Worm (Caenorhabditis elegans) whole organism, young adult: Measurements from ENCODE around the gene cpr-9.

Source experiments
- B0336.3 ChIP-seq: fragments of 200-800 bp; sonication (Bioruptor generic); IDR thresholded peaks from 2 replicates; pipeline ENCODE4 v1.3.6; 2022; ENCODE audit warnings: missing genetic modification characterization, missing compliant biosample characterization
- F22D6.2 ChIP-seq: sonication (generic microtip); optimal IDR thresholded peaks from 2 replicates; lab custom pipeline; 2016; ENCODE audit warnings: mild to moderate bottlenecking, missing genetic modification characterization, missing compliant biosample characterization
- F23B12.7 ChIP-seq: sonication (generic microtip); optimal IDR thresholded peaks from 2 replicates; lab custom pipeline; 2017; ENCODE audit warnings: missing genetic modification characterization, mild to moderate bottlenecking, missing compliant biosample characterization, antibody characterized with exemption, moderate library complexity; ENCODE audit not compliant: insufficient read depth
- K11D2.4 ChIP-seq: fragments of 200-800 bp; sonication (Bioruptor generic); IDR thresholded peaks from 2 replicates; pipeline ENCODE4 v1.3.6; 2022; ENCODE audit warnings: missing genetic modification reagents, missing genetic modification characterization, missing compliant biosample characterization
- T07F8.4 ChIP-seq: sonication (generic microtip); optimal IDR thresholded peaks from 2 replicates; lab custom pipeline; 2016; ENCODE audit warnings: mild to moderate bottlenecking, missing genetic modification characterization, moderate library complexity, missing compliant biosample characterization
- T26A5.8 ChIP-seq: sonication (generic microtip); optimal IDR thresholded peaks from 2 replicates; lab custom pipeline; 2016; ENCODE audit warnings: missing genetic modification characterization, missing compliant biosample characterization
- Y53G8AR.9 ChIP-seq: fragments of 200-800 bp; sonication (Bioruptor generic); conservative IDR thresholded peaks from 2 replicates; pipeline ENCODE4 v1.3.6; 2022; ENCODE audit warnings: missing genetic modification reagents, missing genetic modification characterization, missing compliant biosample characterization
- Y56A3A.18 ChIP-seq: fragments of 200-800 bp; sonication (Bioruptor generic); IDR thresholded peaks from 2 replicates; pipeline ENCODE4 v1.3.6; 2022; ENCODE audit warnings: missing genetic modification reagents, missing genetic modification characterization, missing compliant biosample characterization
- Y79H2A.3 ChIP-seq: fragments of 200-800 bp; sonication (Bioruptor generic); conservative IDR thresholded peaks from 2 replicates; pipeline ENCODE4 v1.3.6; 2022; ENCODE audit warnings: missing genetic modification reagents, missing genetic modification characterization, missing compliant biosample characterization
- aptf-3 ChIP-seq: fragments of 200-800 bp; sonication (Bioruptor generic); IDR thresholded peaks from 2 replicates; pipeline ENCODE4 v1.3.6; 2022; ENCODE audit warnings: missing genetic modification characterization, missing compliant biosample characterization
- atf-7 ChIP-seq: sonication (generic microtip); optimal IDR thresholded peaks from 2 replicates; lab custom pipeline; 2017; ENCODE audit warnings: mild to moderate bottlenecking, missing genetic modification characterization, missing compliant biosample characterization
- attf-6 ChIP-seq: fragments of 200-800 bp; sonication (Bioruptor generic); IDR thresholded peaks from 2 replicates; pipeline ENCODE4 v1.3.6; 2022; ENCODE audit warnings: missing genetic modification reagents, missing genetic modification characterization, missing compliant biosample characterization
- cebp-1 ChIP-seq, 2 experiments: fragments of 200-800 bp in 1 of 2; sonication (Bioruptor generic) in 1 of 2; sonication (generic microtip) in 1 of 2; IDR thresholded peaks in 1 of 2; optimal IDR thresholded peaks in 1 of 2; 2 replicates each; pipeline versions ENCODE4 v1.3.6 to Lab custom; 2017 to 2022; ENCODE audit warnings: missing compliant biosample characterization in 2 of 2, missing genetic modification characterization in 2 of 2, mild to moderate bottlenecking in 1 of 2, missing genetic modification reagents in 1 of 2, moderate library complexity in 1 of 2
- ceh-79 ChIP-seq: sonication (generic microtip); optimal IDR thresholded peaks from 2 replicates; lab custom pipeline; 2017; ENCODE audit warnings: mild to moderate bottlenecking, missing genetic modification characterization, missing compliant biosample characterization
- ekl-4 ChIP-seq: fragments of 200-800 bp; sonication (Bioruptor generic); IDR thresholded peaks from 2 replicates; pipeline ENCODE4 v1.3.6; 2022; ENCODE audit warnings: missing genetic modification reagents, missing genetic modification characterization, missing compliant biosample characterization
- fkh-3 ChIP-seq: sonication (generic microtip); optimal IDR thresholded peaks from 2 replicates; lab custom pipeline; 2016; ENCODE audit warnings: mild to moderate bottlenecking, missing genetic modification characterization, missing compliant biosample characterization
- gei-17 ChIP-seq: fragments of 200-800 bp; sonication (Bioruptor generic); optimal IDR thresholded peaks from 2 replicates; lab custom pipeline; 2018; ENCODE audit warnings: mild to moderate bottlenecking, missing genetic modification characterization, missing compliant biosample characterization
- hsf-1 ChIP-seq: fragments of 200-800 bp; sonication (Bioruptor generic); IDR thresholded peaks from 2 replicates; pipeline ENCODE4 v1.3.6; 2022; ENCODE audit warnings: missing genetic modification reagents, missing genetic modification characterization, missing compliant biosample characterization
- lag-1 ChIP-seq: fragments of 200-800 bp; sonication (Bioruptor generic); IDR thresholded peaks from 2 replicates; pipeline ENCODE4 v1.3.6; 2022; ENCODE audit warnings: missing genetic modification reagents, missing genetic modification characterization, missing compliant biosample characterization
- let-526 ChIP-seq: fragments of 200-800 bp; sonication (Bioruptor generic); IDR thresholded peaks from 2 replicates; pipeline ENCODE4 v1.3.6; 2022; ENCODE audit warnings: missing genetic modification reagents, missing genetic modification characterization, missing compliant biosample characterization
- let-607 ChIP-seq, 2 experiments: fragments of 200-800 bp in 1 of 2; sonication (Bioruptor generic) in 1 of 2; sonication (generic microtip) in 1 of 2; optimal IDR thresholded peaks; 2 replicates each; lab custom pipeline; 2016 to 2018; ENCODE audit warnings: mild to moderate bottlenecking in 2 of 2, missing compliant biosample characterization in 2 of 2, missing genetic modification characterization in 2 of 2, moderate library complexity in 2 of 2, missing genotype in 1 of 2
- lin-35 ChIP-seq, 3 experiments: fragments of 150-350 bp in 2 of 3; sonication (generic microtip) in 1 of 3; optimal IDR thresholded peaks; 2 replicates each; lab custom pipeline; 2014 to 2018; ENCODE audit warnings: missing biosample characterization in 3 of 3, missing genetic modification characterization in 3 of 3, missing genetic modification reagents in 3 of 3
- lin-40 ChIP-seq: sonication (generic microtip); optimal IDR thresholded peaks from 2 replicates; lab custom pipeline; 2016; ENCODE audit warnings: missing genetic modification characterization, mild to moderate bottlenecking, missing compliant biosample characterization, missing genotype, missing genetic modification reagents
- lin-54 ChIP-seq: fragments of 200-800 bp; sonication (Bioruptor generic); optimal IDR thresholded peaks from 2 replicates; lab custom pipeline; 2018; ENCODE audit warnings: mild to moderate bottlenecking, missing genetic modification characterization, missing compliant biosample characterization
- lsl-1 ChIP-seq: fragments of 200-800 bp; sonication (Bioruptor generic); optimal IDR thresholded peaks from 2 replicates; lab custom pipeline; 2018; ENCODE audit warnings: mild to moderate bottlenecking, missing genetic modification characterization, moderate library complexity, missing compliant biosample characterization
- madf-10 ChIP-seq: sonication (generic microtip); optimal IDR thresholded peaks from 2 replicates; lab custom pipeline; 2016; ENCODE audit warnings: mild to moderate bottlenecking, missing genetic modification characterization, missing compliant biosample characterization
- madf-3 ChIP-seq: fragments of 200-800 bp; sonication (Bioruptor generic); IDR thresholded peaks from 2 replicates; pipeline ENCODE4 v1.3.6; 2022; ENCODE audit warnings: missing genetic modification reagents, missing genetic modification characterization, missing compliant biosample characterization
- madf-6 ChIP-seq: fragments of 200-800 bp; sonication (Bioruptor generic); IDR thresholded peaks from 2 replicates; pipeline ENCODE4 v1.3.6; 2022; ENCODE audit warnings: missing genetic modification reagents, missing genetic modification characterization, missing compliant biosample characterization
- mcd-1 ChIP-seq: fragments of 200-800 bp; sonication (Bioruptor generic); IDR thresholded peaks from 2 replicates; pipeline ENCODE4 v1.3.6; 2022; ENCODE audit warnings: missing genetic modification reagents, missing genetic modification characterization, missing compliant biosample characterization
- mxl-1 ChIP-seq: sonication (generic microtip); optimal IDR thresholded peaks from 2 replicates; lab custom pipeline; 2016; ENCODE audit warnings: missing genetic modification characterization, missing compliant biosample characterization
- nfya-2 ChIP-seq: fragments of 200-800 bp; sonication (Bioruptor generic); IDR thresholded peaks from 2 replicates; pipeline ENCODE4 v1.3.6; 2022; ENCODE audit warnings: missing genetic modification reagents, missing genetic modification characterization, missing compliant biosample characterization
- nfyb-1 ChIP-seq: fragments of 200-800 bp; sonication (Bioruptor generic); IDR thresholded peaks from 2 replicates; pipeline ENCODE4 v1.3.6; 2022; ENCODE audit warnings: missing genetic modification reagents, missing genetic modification characterization, missing compliant biosample characterization
- repo-1 ChIP-seq: sonication (generic microtip); optimal IDR thresholded peaks from 2 replicates; lab custom pipeline; 2017; ENCODE audit warnings: mild to moderate bottlenecking, missing genetic modification characterization, missing compliant biosample characterization
- rpc-1 ChIP-seq, 2 experiments: fragments of 150-350 bp in 1 of 2; sonication (generic microtip) in 1 of 2; optimal IDR thresholded peaks; 2 replicates each; lab custom pipeline; 2014 to 2018; ENCODE audit warnings: missing biosample characterization in 1 of 2, missing genetic modification characterization in 1 of 2, missing genetic modification reagents in 1 of 2, missing genotype in 1 of 2
- snpc-4 ChIP-seq, 5 experiments: fragments of 150-350 bp in 1 of 5; sonication (generic microtip) in 4 of 5; optimal IDR thresholded peaks; 2 replicates each; lab custom pipeline; 2014 to 2018; ENCODE audit warnings: missing genetic modification characterization in 5 of 5, missing biosample characterization in 3 of 5, antibody characterized with exemption in 2 of 5, mild to moderate bottlenecking in 2 of 5, missing compliant biosample characterization in 2 of 5, missing genotype in 2 of 5, moderate library complexity in 2 of 5, missing genetic modification reagents in 1 of 5
- somi-1 ChIP-seq: fragments of 200-800 bp; sonication (Bioruptor generic); optimal IDR thresholded peaks from 2 replicates; lab custom pipeline; 2018; ENCODE audit warnings: mild to moderate bottlenecking, missing genetic modification characterization, missing compliant biosample characterization
- sptf-2 ChIP-seq: fragments of 200-800 bp; sonication (Bioruptor generic); optimal IDR thresholded peaks from 2 replicates; lab custom pipeline; 2018; ENCODE audit warnings: mild to moderate bottlenecking, missing genetic modification characterization, missing compliant biosample characterization
- tbp1 ChIP-seq: fragments of 200-800 bp; sonication (Bioruptor generic); optimal IDR thresholded peaks from 2 replicates; lab custom pipeline; 2018; ENCODE audit warnings: mild to moderate bottlenecking, missing genetic modification characterization, missing compliant biosample characterization
- tlf-1 ChIP-seq: fragments of 200-800 bp; sonication (Bioruptor generic); optimal IDR thresholded peaks from 2 replicates; lab custom pipeline; 2018; ENCODE audit warnings: mild to moderate bottlenecking, missing genetic modification characterization, missing compliant biosample characterization
- xnd-1 ChIP-seq: sonication (generic microtip); optimal IDR thresholded peaks from 2 replicates; lab custom pipeline; 2016; ENCODE audit warnings: missing genotype, missing genetic modification reagents, missing genetic modification characterization, missing compliant biosample characterization
- ztf-26 ChIP-seq: sonication (generic microtip); optimal IDR thresholded peaks from 2 replicates; lab custom pipeline; 2017; ENCODE audit warnings: missing genetic modification characterization, missing compliant biosample characterization
- ztf-6 ChIP-seq: fragments of 200-800 bp; sonication (Bioruptor generic); IDR thresholded peaks from 2 replicates; pipeline ENCODE4 v1.3.6; 2022; ENCODE audit warnings: missing genetic modification reagents, missing genetic modification characterization, missing compliant biosample characterization

The cpr-9 gene

DNA sequence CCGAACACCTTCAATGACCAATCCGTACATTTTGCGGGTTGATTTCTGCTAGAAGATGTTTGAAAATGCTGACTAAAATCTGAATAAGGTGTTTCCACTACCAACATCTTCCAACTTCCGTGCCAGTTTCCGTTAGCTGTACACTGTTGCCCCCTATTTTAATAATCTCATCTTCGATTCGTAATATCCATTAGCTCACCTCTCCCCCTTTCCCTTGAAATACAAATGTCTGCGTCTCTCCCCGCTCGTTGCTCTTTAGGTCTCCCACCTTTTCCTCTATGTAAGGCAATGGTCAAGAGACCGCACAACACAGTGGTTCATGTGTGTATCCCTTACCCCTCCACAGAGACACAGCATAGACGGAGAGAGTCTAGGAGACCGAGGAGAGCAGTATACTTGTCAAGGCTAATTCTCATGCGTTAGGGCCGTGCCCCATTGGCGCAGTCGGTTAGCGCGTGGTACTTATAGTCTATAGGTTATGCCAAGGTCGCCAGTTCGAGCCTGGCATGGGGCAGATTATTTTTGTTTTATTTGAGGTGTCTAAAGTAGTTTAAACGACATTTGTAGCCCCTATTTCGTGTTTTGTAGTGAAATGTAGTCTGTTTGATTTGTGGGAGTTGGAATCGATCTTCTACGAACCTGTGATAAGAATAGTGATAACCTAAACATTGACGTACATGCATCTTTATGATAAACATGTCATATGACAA is 951 bp upstream of the cpr-9 start, which contains the start of gene gcy-33 (continued):
- TF ChIP-seq mcd-1 (GFP tag; lab: Robert Waterston, UW): peak; percentile 80
- no peak for TF ChIP-seq nfya-2
- 0 out of 2 replicates have a peak, but pooled peaks have one; percentile 19 for TF ChIP-seq Y79H2A.3 (GFP tag; lab: Robert Waterston, UW)
- TF ChIP-seq gei-17 (GFP tag; lab: Kevin White, UChicago): peak; percentile 77
- peak; percentile 91 for TF ChIP-seq B0336.3 (GFP tag; lab: Robert Waterston, UW)
- TF ChIP-seq Y56A3A.18 (GFP tag; lab: Robert Waterston, UW): peak; percentile 92
- peak; percentile 91 for TF ChIP-seq ekl-4 (GFP tag; lab: Robert Waterston, UW)
- peak; percentile 95 for TF ChIP-seq nfyb-1
- no peak for TF ChIP-seq xnd-1 (tag; lab: Kevin White, UChicago)
- no peak for TF ChIP-seq F23B12.7 (tag; lab: Kevin White, UChicago)
- peak; percentile 82 for TF ChIP-seq sptf-2
- TF ChIP-seq, all 124 proteins: peak for 97

DNA sequence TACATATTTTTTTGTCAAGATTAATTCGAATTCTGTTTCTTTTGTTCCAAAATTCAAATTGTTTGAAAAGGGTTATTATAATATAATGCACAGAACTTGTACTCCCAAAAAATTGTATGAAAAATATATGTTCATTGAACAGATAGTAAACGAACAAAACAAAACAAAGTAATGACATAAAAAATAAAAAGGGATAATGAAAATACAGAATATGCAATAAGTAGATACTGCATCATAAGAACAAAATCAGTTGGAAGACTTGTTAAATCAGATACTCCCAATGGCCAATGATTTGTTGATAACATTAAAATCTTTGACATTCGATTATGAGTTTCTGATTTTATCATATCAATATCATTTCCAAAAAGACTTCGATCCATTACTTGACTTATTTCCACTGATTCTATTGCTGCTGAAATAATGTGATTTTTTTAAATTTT is 1.7 kb downstream of the cpr-9 start:
- TF ChIP-seq lin-54 (GFP tag; lab: Kevin White, UChicago) (peak; percentile 45), gei-17 (GFP tag; lab: Kevin White, UChicago) (peak; percentile 28), madf-10 (tag; lab: Kevin White, UChicago) (peak; percentile 64), Y79H2A.3 (GFP tag; lab: Robert Waterston, UW) (0 out of 2 replicates have a peak, but pooled peaks have one; percentile 8), ekl-4 (GFP tag; lab: Robert Waterston, UW) (peak; percentile 82), K11D2.4 (no peak), let-526 (no peak), T07F8.4 (tag; lab: Kevin White, UChicago) (no peak), madf-3 (peak; percentile 76; the same call in 1 of the 2 replicates), ztf-26 (peak; percentile 3), lin-35 (GFP tag; optimal IDR thresholded peaks at IDR 0.05; lab: Kevin White, UChicago) (no peak), F22D6.2 (tag; lab: Kevin White, UChicago) (no peak), lin-40 (tag; lab: Kevin White, UChicago) (no peak), nfyb-1 (peak; percentile 73; the same call in 1 of the 2 replicates), atf-7 (tag; lab: Kevin White, UChicago) (peak; percentile 91), B0336.3 (GFP tag; lab: Robert Waterston, UW) (peak; percentile 83), lsl-1 (GFP tag; lab: Kevin White, UChicago) (no peak), fkh-3 (no peak), cebp-1 (GFP tag; IDR thresholded peaks at IDR 0.05; lab: Robert Waterston, UW) (no peak), cebp-1 (tag; optimal IDR thresholded peaks at IDR 0.05; lab: Kevin White, UChicago) (peak; percentile 29), snpc-4 (GFP tag; optimal IDR thresholded peaks at IDR 0.05; lab: Kevin White, UChicago) (no peak), snpc-4 (tag; optimal IDR thresholded peaks at IDR 0.05; lab: Kevin White, UChicago) (peak in 1 of 4 experiments; percentile 0), aptf-3 (GFP tag; lab: Robert Waterston, UW) (no peak), hsf-1 (GFP tag; lab: Robert Waterston, UW) (0 out of 2 replicates have a peak, but pooled peaks have one; percentile 41), ztf-6 (no peak), T26A5.8 (no peak), rpc-1 (optimal IDR thresholded peaks at IDR 0.05; lab: Kevin White, UChicago) (no peak), rpc-1 (tag; optimal IDR thresholded peaks at IDR 0.05; lab: Kevin White, UChicago) (no peak), let-607 (tag; optimal IDR thresholded peaks at IDR 0.05; lab: Kevin White, UChicago) (peak in 1 of 2 experiments; percentile 72), mxl-1 (tag; lab: Kevin White, UChicago) (no peak), tlf-1 (GFP tag; lab: Kevin White, UChicago) (peak; percentile 73), attf-6 (GFP tag; lab: Robert Waterston, UW) (0 out of 2 replicates have a peak, but pooled peaks have one; percentile 26), somi-1 (GFP tag; lab: Kevin White, UChicago) (no peak), Y53G8AR.9 (GFP tag; lab: Robert Waterston, UW) (peak; percentile 96), madf-6 (peak; percentile 40; the same call in 1 of the 2 replicates), tbp1 (GFP tag; lab: Kevin White, UChicago) (peak; percentile 35), Y56A3A.18 (GFP tag; lab: Robert Waterston, UW) (peak; percentile 88; the same call in 1 of the 2 replicates), ceh-79 (tag; lab: Kevin White, UChicago) (no peak), repo-1 (peak; percentile 78), lag-1 (GFP tag; lab: Robert Waterston, UW) (no peak)
